Worm (Caenorhabditis elegans) whole organism, late embryonic: ENCODE measurements around the gene F09C8.1.

Experiments used
- pha-2 ChIP-seq: sonication (generic microtip); optimal IDR thresholded peaks from 2 replicates; lab custom pipeline; 2017; ENCODE audit warnings: mild to moderate bottlenecking, missing genetic modification characterization, missing compliant biosample characterization
- unc-42 ChIP-seq: sonication (generic microtip); optimal IDR thresholded peaks from 2 replicates; lab custom pipeline; 2016; ENCODE audit warnings: missing genotype, missing genetic modification characterization, missing compliant biosample characterization
- ztf-16 ChIP-seq: sonication (generic microtip); optimal IDR thresholded peaks from 2 replicates; lab custom pipeline; 2017; ENCODE audit warnings: missing genetic modification characterization, missing compliant biosample characterization

DNA sequence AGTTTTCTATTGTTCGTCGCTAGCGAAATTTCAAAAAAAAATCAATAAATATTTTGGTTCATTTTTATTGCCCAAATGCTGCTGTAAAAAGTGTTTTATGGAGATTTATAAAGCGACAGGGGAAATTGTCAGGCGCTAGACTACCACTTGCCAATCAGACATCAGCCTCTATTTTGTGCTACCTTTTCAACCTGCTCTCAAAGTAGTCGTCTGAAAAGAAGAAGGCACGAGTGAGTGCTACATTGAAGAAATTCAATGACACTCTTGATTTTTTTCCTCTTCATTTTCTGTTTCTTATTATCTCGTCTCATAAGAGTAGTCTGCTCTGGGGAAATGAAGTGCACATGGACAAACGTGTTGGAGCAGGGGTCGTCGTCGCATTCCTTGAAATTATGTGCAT lies 42.6 kb upstream of the F09C8.1 start:
- TF ChIP-seq ztf-16 (tag; lab: Kevin White, UChicago) (no peak), unc-42 (peak; percentile 65), pha-2 (tag; lab: Kevin White, UChicago) (no peak)
